Worm (Caenorhabditis elegans) whole organism, L2 larva: ENCODE data around the gene C27D6.12.
"Not testable (repeated sequence)": the region's sequence is repeated elsewhere in the genome, so short reads cannot be mapped to it uniquely, and the experiment has no call there.

Source experiments
- C34F6.9 ChIP-seq: fragments of 150-350 bp; optimal IDR thresholded peaks from 2 replicates; lab custom pipeline; 2014; ENCODE audit warnings: missing biosample characterization, missing genetic modification characterization
- R02D3.7 ChIP-seq: fragments of 150-350 bp; optimal IDR thresholded peaks from 2 replicates; lab custom pipeline; 2014; ENCODE audit warnings: missing biosample characterization, missing genetic modification characterization
- ZK546.5 ChIP-seq: sonication (generic microtip); optimal IDR thresholded peaks from 2 replicates; lab custom pipeline; 2017; ENCODE audit warnings: missing biosample characterization, missing genetic modification characterization
- ama-1 ChIP-seq: fragments of 150-350 bp; optimal IDR thresholded peaks from 2 replicates; lab custom pipeline; 2018; ENCODE audit warnings: inconsistent platforms
- blmp-1 ChIP-seq: sonication (generic microtip); optimal IDR thresholded peaks from 2 replicates; lab custom pipeline; 2017; ENCODE audit warnings: missing genetic modification characterization, mild to moderate bottlenecking, missing compliant biosample characterization, antibody characterized with exemption, moderate library complexity; ENCODE audit not compliant: insufficient read depth
- egl-27 ChIP-seq: sonication (generic microtip); optimal IDR thresholded peaks from 3 replicates; lab custom pipeline; 2017; ENCODE audit warnings: missing biosample characterization, missing genetic modification reagents, missing genetic modification characterization
- elt-1 ChIP-seq: fragments of 150-350 bp; optimal IDR thresholded peaks from 2 replicates; lab custom pipeline; 2014; ENCODE audit warnings: missing biosample characterization, missing genetic modification characterization
- elt-3 ChIP-seq: sonication (generic microtip); optimal IDR thresholded peaks from 2 replicates; lab custom pipeline; 2017; ENCODE audit warnings: missing biosample characterization, missing genetic modification characterization
- lin-11 ChIP-seq: fragments of 150-350 bp; sonication (generic microtip); optimal IDR thresholded peaks from 2 replicates; lab custom pipeline; 2014; ENCODE audit warnings: missing biosample characterization, missing genetic modification characterization, inconsistent platforms, mixed read lengths
- lin-13 ChIP-seq: fragments of 150-350 bp; optimal IDR thresholded peaks from 2 replicates; lab custom pipeline; 2014; ENCODE audit warnings: missing biosample characterization, missing genetic modification reagents, missing genetic modification characterization
- lin-39 ChIP-seq: fragments of 150-350 bp; optimal IDR thresholded peaks from 2 replicates; lab custom pipeline; 2014; ENCODE audit warnings: missing biosample characterization, missing genetic modification reagents, missing genetic modification characterization
- lsy-2 ChIP-seq, 2 experiments: fragments of 150-350 bp in 1 of 2; sonication (generic microtip) in 1 of 2; optimal IDR thresholded peaks; 2 replicates each; lab custom pipeline; 2014 to 2017; ENCODE audit warnings: missing biosample characterization in 2 of 2, missing genetic modification characterization in 2 of 2
- mab-5 ChIP-seq: fragments of 150-350 bp; optimal IDR thresholded peaks from 2 replicates; lab custom pipeline; 2014; ENCODE audit warnings: missing biosample characterization, missing genetic modification characterization
- mdl-1 ChIP-seq, 2 experiments: fragments of 150-350 bp in 1 of 2; sonication (generic microtip) in 1 of 2; optimal IDR thresholded peaks; 2 replicates each; lab custom pipeline; 2017; ENCODE audit warnings: missing biosample characterization in 2 of 2, missing genetic modification characterization in 2 of 2
- nhr-10 ChIP-seq: sonication (generic microtip); optimal IDR thresholded peaks from 2 replicates; lab custom pipeline; 2017; ENCODE audit warnings: missing biosample characterization, missing genetic modification characterization
- nhr-11 ChIP-seq: fragments of 150-350 bp; optimal IDR thresholded peaks from 2 replicates; lab custom pipeline; 2014; ENCODE audit warnings: missing biosample characterization, missing genetic modification characterization
- nhr-12 ChIP-seq: fragments of 150-350 bp; optimal IDR thresholded peaks from 2 replicates; lab custom pipeline; 2014; ENCODE audit warnings: missing biosample characterization, missing genetic modification characterization
- nhr-129 ChIP-seq: fragments of 150-350 bp; optimal IDR thresholded peaks from 2 replicates; lab custom pipeline; 2014; ENCODE audit warnings: missing biosample characterization, missing genetic modification characterization
- nhr-237 ChIP-seq: fragments of 150-350 bp; optimal IDR thresholded peaks from 2 replicates; lab custom pipeline; 2014; ENCODE audit warnings: missing biosample characterization, missing genetic modification characterization
- nhr-77 ChIP-seq: fragments of 150-350 bp; optimal IDR thresholded peaks from 2 replicates; lab custom pipeline; 2014; ENCODE audit warnings: missing biosample characterization, missing genetic modification characterization
- peb-1 ChIP-seq: fragments of 150-350 bp; optimal IDR thresholded peaks from 2 replicates; lab custom pipeline; 2014; ENCODE audit warnings: missing biosample characterization, missing genetic modification characterization
- sma-9 ChIP-seq, 2 experiments: fragments of 150-350 bp in 1 of 2; sonication (generic microtip) in 1 of 2; optimal IDR thresholded peaks; 2 replicates each; lab custom pipeline; 2014 to 2016; ENCODE audit warnings: missing genetic modification characterization in 2 of 2, mild to moderate bottlenecking in 1 of 2, missing biosample characterization in 1 of 2, missing compliant biosample characterization in 1 of 2, missing genetic modification reagents in 1 of 2, moderate library complexity in 1 of 2
- ztf-1 ChIP-seq: fragments of 200-800 bp; sonication (Bioruptor generic); conservative IDR thresholded peaks from 2 replicates; pipeline ENCODE4 v1.3.6; 2022; ENCODE audit warnings: missing genetic modification characterization, missing compliant biosample characterization
- ztf-11 ChIP-seq: sonication (generic microtip); optimal IDR thresholded peaks from 2 replicates; lab custom pipeline; 2017; ENCODE audit warnings: missing biosample characterization, missing genetic modification characterization

C27D6.12 gene

DNA sequence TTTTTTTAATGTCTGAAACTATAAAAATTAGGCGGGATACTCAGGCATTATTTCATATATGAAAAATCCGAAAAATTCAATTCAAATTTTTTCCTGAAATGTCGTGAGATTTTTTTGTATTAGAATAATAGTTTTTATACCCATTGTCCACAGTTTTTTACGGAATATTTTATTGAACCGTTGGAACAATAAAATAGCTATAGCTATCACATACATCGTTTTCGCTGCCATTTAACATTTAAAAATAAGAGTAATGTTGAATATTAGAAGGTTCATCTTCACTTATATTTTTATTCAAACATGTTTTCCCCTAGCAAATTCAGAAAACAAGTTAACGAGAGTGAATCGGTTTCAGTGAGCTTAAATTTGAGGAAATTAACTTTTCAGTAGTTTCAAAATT, 6.2 kb downstream of the C27D6.12 start, which contains the start of gene C27D6.15:
Gene C27D6.15, plus strand, starts transcription at position 301 of the 400 bp plus-strand sequence.
- TF ChIP-seq lsy-2 (tag; optimal IDR thresholded peaks at IDR 0.05; lab: Kevin White, UChicago) (no peak), ztf-1 (no peak), nhr-237 (tag; lab: Kevin White, UChicago) (no peak), mab-5 (tag; lab: Kevin White, UChicago) (no peak), lin-39 (tag; lab: Kevin White, UChicago) (no peak), nhr-11 (tag; lab: Kevin White, UChicago) (no peak), nhr-10 (tag; lab: Kevin White, UChicago) (no peak), mdl-1 (tag; optimal IDR thresholded peaks at IDR 0.05; lab: Kevin White, UChicago) (no peak), nhr-77 (tag; lab: Kevin White, UChicago) (no peak), ZK546.5 (tag; lab: Kevin White, UChicago) (no peak), sma-9 (GFP tag; optimal IDR thresholded peaks at IDR 0.05; lab: Kevin White, UChicago) (no peak), sma-9 (tag; optimal IDR thresholded peaks at IDR 0.05; lab: Kevin White, UChicago) (no peak), lin-13 (GFP tag; lab: Kevin White, UChicago) (no peak)

DNA sequence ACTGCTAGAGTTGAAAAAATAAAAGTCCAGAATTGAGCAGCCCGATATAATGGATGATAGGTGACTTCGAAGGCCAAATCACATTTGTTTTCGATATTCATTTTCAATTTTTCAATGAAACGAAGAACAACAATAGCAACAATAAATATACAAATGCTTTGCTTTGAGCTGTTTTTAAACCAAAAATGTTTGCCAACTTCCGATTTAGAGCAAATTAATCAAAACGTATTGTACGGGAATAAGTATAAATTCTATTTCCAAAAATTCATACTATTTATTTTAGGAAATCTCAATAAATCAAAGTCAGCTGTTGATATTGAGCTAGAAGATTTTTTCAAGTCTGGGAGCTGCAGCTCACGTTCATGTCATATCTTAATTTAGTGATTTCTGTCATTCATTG, 6.9 kb downstream of the C27D6.12 start, which contains the start of gene srb-1:
Gene srb-1, minus strand, starts transcription at position 101 of the 400 bp plus-strand sequence.
- TF ChIP-seq ztf-11 (tag; lab: Kevin White, UChicago) = no peak
- no peak for TF ChIP-seq blmp-1 (tag; lab: Kevin White, UChicago)
- TF ChIP-seq lsy-2 (tag; optimal IDR thresholded peaks at IDR 0.05; lab: Kevin White, UChicago) = no peak
- TF ChIP-seq ztf-1 = no peak
- TF ChIP-seq peb-1 (tag; lab: Kevin White, UChicago) = no peak
- TF ChIP-seq, all 48 proteins: peak for 0

ce11 chrII:5166738-5167137, 11.1 kb downstream of the C27D6.12 start, which contains the start of gene srb-3:
srb-3 (minus strand) TSS chrII:5166838.
- TF ChIP-seq mdl-1 (tag; optimal IDR thresholded peaks at IDR 0.05; lab: Kevin White, UChicago) = no peak

DNA sequence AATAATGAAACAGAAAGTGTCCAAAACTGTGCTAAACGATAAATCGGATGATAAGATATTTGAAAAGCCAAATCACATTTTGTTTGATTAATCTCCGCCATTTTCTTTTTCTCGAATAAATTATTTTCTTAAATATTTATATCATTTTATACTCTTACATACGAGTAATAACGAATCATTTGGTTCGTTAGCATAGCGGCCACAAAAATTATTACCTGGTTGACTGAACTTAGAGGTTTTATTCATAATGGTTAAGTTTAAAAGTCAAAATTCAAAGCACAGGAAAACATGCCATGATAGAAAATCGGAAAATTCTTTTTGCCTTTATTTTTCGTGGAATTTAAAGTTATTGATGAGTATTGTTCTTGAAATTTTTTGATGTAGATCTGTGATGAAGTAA, 14.5 kb downstream of the C27D6.12 start, which contains the start of gene srb-5:
Gene srb-5, minus strand, starts transcription at position 101 of the 400 bp plus-strand sequence.
- TF ChIP-seq egl-27 (tag; lab: Kevin White, UChicago) = no peak
- no peak for TF ChIP-seq elt-3 (tag; lab: Kevin White, UChicago)
- no peak for TF ChIP-seq lin-11 (tag; lab: Kevin White, UChicago)
- no peak for TF ChIP-seq mdl-1 (tag; optimal IDR thresholded peaks at IDR 0.05; lab: Kevin White, UChicago)
- TF ChIP-seq peb-1 (tag; lab: Kevin White, UChicago) = no peak

DNA sequence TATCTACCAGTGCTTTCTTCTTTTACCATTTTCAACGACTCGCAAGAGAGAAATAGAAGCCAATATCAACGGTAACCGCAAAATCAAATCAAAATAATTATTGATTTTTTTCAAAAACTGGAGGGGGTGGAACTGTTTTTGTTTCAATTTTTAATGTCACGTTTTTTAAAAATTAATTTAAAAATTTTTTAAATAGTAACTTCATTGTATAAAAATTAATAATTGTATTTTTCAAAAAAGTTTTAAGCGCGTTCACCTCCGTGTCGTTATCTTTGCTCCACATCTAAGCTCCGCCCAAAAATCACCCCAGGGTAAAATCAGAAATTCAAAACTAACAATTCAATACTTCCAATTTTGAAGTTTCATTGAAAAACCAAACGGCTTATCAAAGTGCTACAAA, 16.7 kb downstream of the C27D6.12 start, which contains the start of gene C27D6.11:
Gene C27D6.11, minus strand, starts transcription at position 101 of the 400 bp plus-strand sequence.
- TF ChIP-seq elt-3 (tag; lab: Kevin White, UChicago) (no peak), ztf-1 (no peak)

- TF ChIP-seq R02D3.7 (tag; lab: Kevin White, UChicago); ama-1 (lab: Kevin White, UChicago); mdl-1 (tag; optimal IDR thresholded peaks at IDR 0.05; lab: Kevin White, UChicago): not testable (repeated sequence)
Observed at ce11 chrII:5158774-5159173, 19.0 kb downstream of the C27D6.12 start, which contains the start of gene F58A6.9. F58A6.9 (minus strand) TSS chrII:5158874.

ce11 chrII:5157525-5157924, 20.3 kb downstream of the C27D6.12 start, which contains the start of gene srb-13:
srb-13 (minus strand) TSS chrII:5157625.
- TF ChIP-seq mdl-1 (tag; optimal IDR thresholded peaks at IDR 0.05; lab: Kevin White, UChicago) (no peak), nhr-237 (tag; lab: Kevin White, UChicago) (no peak), nhr-10 (tag; lab: Kevin White, UChicago) (no peak), nhr-12 (tag; lab: Kevin White, UChicago) (no peak), elt-1 (no peak), C34F6.9 (tag; lab: Kevin White, UChicago) (no peak), sma-9 (GFP tag; optimal IDR thresholded peaks at IDR 0.05; lab: Kevin White, UChicago) (no peak), sma-9 (tag; optimal IDR thresholded peaks at IDR 0.05; lab: Kevin White, UChicago) (no peak), ztf-11 (tag; lab: Kevin White, UChicago) (no peak), nhr-129 (tag; lab: Kevin White, UChicago) (no peak), ztf-1 (no peak), blmp-1 (tag; lab: Kevin White, UChicago) (no peak)
- TF ChIP-seq, all 48 proteins: peak for 0
